Worm (Caenorhabditis elegans) whole organism, young adult: ENCODE data around the gene lelo-4.
A peak's percentile ranks its signal among the peaks of the same experiment; 100 is the strongest.

ENCODE experiments used
- B0261.1 ChIP-seq: sonication (generic microtip); optimal IDR thresholded peaks from 2 replicates; lab custom pipeline; 2016; ENCODE audit warnings: mild to moderate bottlenecking, missing genetic modification characterization, moderate library complexity, missing compliant biosample characterization
- F22D6.2 ChIP-seq: sonication (generic microtip); optimal IDR thresholded peaks from 2 replicates; lab custom pipeline; 2016; ENCODE audit warnings: mild to moderate bottlenecking, missing genetic modification characterization, missing compliant biosample characterization
- F23B12.7 ChIP-seq: sonication (generic microtip); optimal IDR thresholded peaks from 2 replicates; lab custom pipeline; 2017; ENCODE audit warnings: missing genetic modification characterization, mild to moderate bottlenecking, missing compliant biosample characterization, antibody characterized with exemption, moderate library complexity; ENCODE audit not compliant: insufficient read depth
- F37B4.10 ChIP-seq: fragments of 200-800 bp; sonication (Bioruptor generic); IDR thresholded peaks from 2 replicates; pipeline ENCODE4 v1.3.6; 2022; ENCODE audit warnings: missing genetic modification characterization, missing compliant biosample characterization
- F39B2.1 ChIP-seq: fragments of 200-800 bp; sonication (Bioruptor generic); IDR thresholded peaks from 2 replicates; pipeline ENCODE4 v1.3.6; 2022; ENCODE audit warnings: missing genetic modification reagents, missing genetic modification characterization, missing compliant biosample characterization
- F52B5.7 ChIP-seq: sonication (generic microtip); optimal IDR thresholded peaks from 2 replicates; lab custom pipeline; 2016; ENCODE audit warnings: mild to moderate bottlenecking, missing genetic modification characterization, missing compliant biosample characterization
- F57A8.1 ChIP-seq: fragments of 200-800 bp; sonication (Bioruptor generic); optimal IDR thresholded peaks from 2 replicates; lab custom pipeline; 2018; ENCODE audit warnings: mild to moderate bottlenecking, missing genetic modification characterization, moderate library complexity, missing compliant biosample characterization
- F57C9.4 ChIP-seq: sonication (generic microtip); optimal IDR thresholded peaks from 2 replicates; lab custom pipeline; 2017; ENCODE audit warnings: mild to moderate bottlenecking, missing genetic modification characterization, missing compliant biosample characterization
- K12H6.12 ChIP-seq: fragments of 200-800 bp; sonication (Bioruptor generic); optimal IDR thresholded peaks from 2 replicates; lab custom pipeline; 2018; ENCODE audit warnings: mild to moderate bottlenecking, missing genetic modification characterization, missing compliant biosample characterization
- T07F8.4 ChIP-seq: sonication (generic microtip); optimal IDR thresholded peaks from 2 replicates; lab custom pipeline; 2016; ENCODE audit warnings: mild to moderate bottlenecking, missing genetic modification characterization, moderate library complexity, missing compliant biosample characterization
- Y67H2A.10 ChIP-seq: fragments of 200-800 bp; sonication (Bioruptor generic); conservative IDR thresholded peaks from 2 replicates; pipeline ENCODE4 v1.3.6; 2022; ENCODE audit warnings: missing genetic modification reagents, missing genetic modification characterization, missing compliant biosample characterization
- Y79H2A.3 ChIP-seq: fragments of 200-800 bp; sonication (Bioruptor generic); conservative IDR thresholded peaks from 2 replicates; pipeline ENCODE4 v1.3.6; 2022; ENCODE audit warnings: missing genetic modification reagents, missing genetic modification characterization, missing compliant biosample characterization
- ZK185.1 ChIP-seq: sonication (generic microtip); optimal IDR thresholded peaks from 2 replicates; lab custom pipeline; 2016; ENCODE audit warnings: mild to moderate bottlenecking, missing genetic modification characterization, missing compliant biosample characterization; ENCODE audit not compliant: poor library complexity, severe bottlenecking
- aptf-2 ChIP-seq: fragments of 200-800 bp; sonication (Bioruptor generic); conservative IDR thresholded peaks from 2 replicates; pipeline ENCODE4 v1.3.6; 2022; ENCODE audit warnings: missing genetic modification reagents, missing genetic modification characterization, missing compliant biosample characterization
- athp-1 ChIP-seq: sonication (generic microtip); optimal IDR thresholded peaks from 2 replicates; lab custom pipeline; 2017; ENCODE audit warnings: mild to moderate bottlenecking, missing genetic modification characterization, missing compliant biosample characterization
- ceh-100 ChIP-seq: fragments of 200-800 bp; sonication (Bioruptor generic); IDR thresholded peaks from 2 replicates; pipeline ENCODE4 v1.3.6; 2022; ENCODE audit warnings: missing genetic modification reagents, missing genetic modification characterization, missing compliant biosample characterization
- ceh-27 ChIP-seq: fragments of 200-800 bp; sonication (Bioruptor generic); optimal IDR thresholded peaks from 2 replicates; lab custom pipeline; 2018; ENCODE audit warnings: mild to moderate bottlenecking, missing genetic modification characterization, moderate library complexity, missing compliant biosample characterization
- ceh-58 ChIP-seq: fragments of 200-800 bp; sonication (Bioruptor generic); IDR thresholded peaks from 2 replicates; pipeline ENCODE4 v1.3.6; 2022; ENCODE audit warnings: missing genetic modification characterization, missing compliant biosample characterization
- ceh-91 ChIP-seq: fragments of 200-800 bp; sonication (Bioruptor generic); IDR thresholded peaks from 2 replicates; pipeline ENCODE4 v1.3.6; 2022; ENCODE audit warnings: missing genetic modification reagents, missing genetic modification characterization, missing compliant biosample characterization
- chd-7 ChIP-seq: sonication (generic microtip); optimal IDR thresholded peaks from 2 replicates; lab custom pipeline; 2016; ENCODE audit warnings: mild to moderate bottlenecking, missing genetic modification characterization, moderate library complexity, missing compliant biosample characterization
- dox-1 ChIP-seq: fragments of 200-800 bp; sonication (Bioruptor generic); IDR thresholded peaks from 2 replicates; pipeline ENCODE4 v1.3.6; 2022; ENCODE audit warnings: missing genetic modification reagents, missing genetic modification characterization, missing compliant biosample characterization
- dpff-1 ChIP-seq: sonication (generic microtip); optimal IDR thresholded peaks from 2 replicates; lab custom pipeline; 2017; ENCODE audit warnings: mild to moderate bottlenecking, missing genetic modification characterization, missing compliant biosample characterization
- dpl-1 ChIP-seq: fragments of 150-350 bp; optimal IDR thresholded peaks from 2 replicates; lab custom pipeline; 2014; ENCODE audit warnings: missing biosample characterization, missing genetic modification reagents, missing genetic modification characterization
- ets-4 ChIP-seq: fragments of 200-800 bp; sonication (Bioruptor generic); optimal IDR thresholded peaks from 2 replicates; lab custom pipeline; 2018; ENCODE audit warnings: mild to moderate bottlenecking, missing genetic modification characterization, missing compliant biosample characterization
- gei-17 ChIP-seq: fragments of 200-800 bp; sonication (Bioruptor generic); optimal IDR thresholded peaks from 2 replicates; lab custom pipeline; 2018; ENCODE audit warnings: mild to moderate bottlenecking, missing genetic modification characterization, missing compliant biosample characterization
- hlh-26 ChIP-seq: fragments of 200-800 bp; sonication (Bioruptor generic); conservative IDR thresholded peaks from 2 replicates; pipeline ENCODE4 v1.3.6; 2022; ENCODE audit warnings: missing genetic modification reagents, missing genetic modification characterization, missing compliant biosample characterization
- hmg-1.2 ChIP-seq: fragments of 200-800 bp; sonication (Bioruptor generic); IDR thresholded peaks from 2 replicates; pipeline ENCODE4 v1.3.6; 2022; ENCODE audit warnings: missing genetic modification reagents, missing genetic modification characterization, missing compliant biosample characterization
- lin-35 ChIP-seq, 3 experiments: fragments of 150-350 bp in 2 of 3; sonication (generic microtip) in 1 of 3; optimal IDR thresholded peaks; 2 replicates each; lab custom pipeline; 2014 to 2018; ENCODE audit warnings: missing biosample characterization in 3 of 3, missing genetic modification characterization in 3 of 3, missing genetic modification reagents in 3 of 3
- lin-54 ChIP-seq: fragments of 200-800 bp; sonication (Bioruptor generic); optimal IDR thresholded peaks from 2 replicates; lab custom pipeline; 2018; ENCODE audit warnings: mild to moderate bottlenecking, missing genetic modification characterization, missing compliant biosample characterization
- lir-1 ChIP-seq: fragments of 200-800 bp; sonication (Bioruptor generic); conservative IDR thresholded peaks from 2 replicates; pipeline ENCODE4 v1.3.6; 2022; ENCODE audit warnings: missing genetic modification reagents, missing genetic modification characterization, missing compliant biosample characterization
- madf-3 ChIP-seq: fragments of 200-800 bp; sonication (Bioruptor generic); IDR thresholded peaks from 2 replicates; pipeline ENCODE4 v1.3.6; 2022; ENCODE audit warnings: missing genetic modification reagents, missing genetic modification characterization, missing compliant biosample characterization
- mxl-1 ChIP-seq: sonication (generic microtip); optimal IDR thresholded peaks from 2 replicates; lab custom pipeline; 2016; ENCODE audit warnings: missing genetic modification characterization, missing compliant biosample characterization
- nfyb-1 ChIP-seq: fragments of 200-800 bp; sonication (Bioruptor generic); IDR thresholded peaks from 2 replicates; pipeline ENCODE4 v1.3.6; 2022; ENCODE audit warnings: missing genetic modification reagents, missing genetic modification characterization, missing compliant biosample characterization
- nhr-80 ChIP-seq: sonication (generic microtip); optimal IDR thresholded peaks from 2 replicates; lab custom pipeline; 2016; ENCODE audit warnings: missing genetic modification characterization, missing compliant biosample characterization
- pbrm-1 ChIP-seq: fragments of 200-800 bp; sonication (Bioruptor generic); IDR thresholded peaks from 2 replicates; pipeline ENCODE4 v1.3.6; 2022; ENCODE audit warnings: missing genetic modification reagents, missing genetic modification characterization, missing compliant biosample characterization
- repo-1 ChIP-seq: sonication (generic microtip); optimal IDR thresholded peaks from 2 replicates; lab custom pipeline; 2017; ENCODE audit warnings: mild to moderate bottlenecking, missing genetic modification characterization, missing compliant biosample characterization
- snpc-1.1 ChIP-seq: sonication (generic microtip); optimal IDR thresholded peaks from 2 replicates; lab custom pipeline; 2017; ENCODE audit warnings: missing genetic modification characterization, mild to moderate bottlenecking, missing compliant biosample characterization, antibody characterized with exemption, moderate library complexity, missing genotype, missing genetic modification reagents; ENCODE audit not compliant: insufficient read depth
- snpc-4 ChIP-seq, 5 experiments: fragments of 150-350 bp in 1 of 5; sonication (generic microtip) in 4 of 5; optimal IDR thresholded peaks; 2 replicates each; lab custom pipeline; 2014 to 2018; ENCODE audit warnings: missing genetic modification characterization in 5 of 5, missing biosample characterization in 3 of 5, antibody characterized with exemption in 2 of 5, mild to moderate bottlenecking in 2 of 5, missing compliant biosample characterization in 2 of 5, missing genotype in 2 of 5, moderate library complexity in 2 of 5, missing genetic modification reagents in 1 of 5
- tlf-1 ChIP-seq: fragments of 200-800 bp; sonication (Bioruptor generic); optimal IDR thresholded peaks from 2 replicates; lab custom pipeline; 2018; ENCODE audit warnings: mild to moderate bottlenecking, missing genetic modification characterization, missing compliant biosample characterization
- xnd-1 ChIP-seq: sonication (generic microtip); optimal IDR thresholded peaks from 2 replicates; lab custom pipeline; 2016; ENCODE audit warnings: missing genotype, missing genetic modification reagents, missing genetic modification characterization, missing compliant biosample characterization
- ztf-28 ChIP-seq: fragments of 200-800 bp; sonication (Bioruptor generic); IDR thresholded peaks from 2 replicates; pipeline ENCODE4 v1.3.6; 2022; ENCODE audit warnings: missing genetic modification reagents, missing genetic modification characterization, missing compliant biosample characterization
- ztf-3 ChIP-seq: fragments of 200-800 bp; sonication (Bioruptor generic); optimal IDR thresholded peaks from 2 replicates; lab custom pipeline; 2018; ENCODE audit warnings: mild to moderate bottlenecking, missing genetic modification characterization, missing compliant biosample characterization

The lelo-4 gene

DNA sequence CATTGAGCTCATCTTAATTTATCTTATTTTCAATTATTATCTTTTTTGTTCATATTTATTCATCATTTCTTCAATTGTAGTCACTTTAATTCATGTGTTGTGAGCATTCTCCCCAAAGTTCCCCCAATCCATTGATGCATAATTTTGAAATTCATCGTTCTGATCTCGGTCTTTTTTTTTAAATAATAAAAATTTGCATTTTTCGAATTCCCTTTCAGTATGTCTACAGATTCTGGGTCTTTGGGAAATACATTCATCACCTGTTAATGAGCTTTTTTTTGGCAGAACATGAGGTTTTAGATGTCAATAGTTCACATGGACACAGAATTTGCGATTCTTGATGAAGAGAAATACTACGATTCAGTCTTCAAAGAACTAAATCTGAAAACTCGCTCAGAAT, 5.1 kb downstream of the lelo-4 start, which contains the start of gene damt-1 (continued):
- TF ChIP-seq pbrm-1 (no peak), lin-54 (GFP tag; lab: Kevin White, UChicago) (no peak), F39B2.1 (GFP tag; lab: Robert Waterston, UW) (no peak), hlh-26 (GFP tag; lab: Robert Waterston, UW) (no peak), ceh-100 (no peak)

ce11 chrII:5725094-5725493, 10.4 kb downstream of the lelo-4 start:
- TF ChIP-seq F57C9.4 (no peak), xnd-1 (tag; lab: Kevin White, UChicago) (no peak), hmg-1.2 (peak; percentile 28; the same call in 1 of the 2 replicates), lin-35 (GFP tag; optimal IDR thresholded peaks at IDR 0.05; lab: Kevin White, UChicago) (peak in 1 of 3 experiments; percentile 36), K12H6.12 (tag; lab: Kevin White, UChicago) (peak; percentile 60), F22D6.2 (tag; lab: Kevin White, UChicago) (no peak), madf-3 (GFP tag; lab: Robert Waterston, UW) (no peak), ztf-3 (GFP tag; lab: Kevin White, UChicago) (no peak), repo-1 (tag; lab: Kevin White, UChicago) (no peak), ZK185.1 (tag; lab: Kevin White, UChicago) (peak; percentile 46), ceh-27 (GFP tag; lab: Kevin White, UChicago) (peak; percentile 34), ceh-58 (no peak)

- no peak for TF ChIP-seq snpc-4 (GFP tag; optimal IDR thresholded peaks at IDR 0.05; lab: Kevin White, UChicago)
- TF ChIP-seq snpc-4 (tag; optimal IDR thresholded peaks at IDR 0.05; lab: Kevin White, UChicago), result no peak
- no peak for TF ChIP-seq athp-1
- no peak for TF ChIP-seq nfyb-1 (GFP tag; lab: Robert Waterston, UW)
- TF ChIP-seq F52B5.7 (tag; lab: Kevin White, UChicago), result no peak
- TF ChIP-seq chd-7 (tag; lab: Kevin White, UChicago), result no peak
- no peak for TF ChIP-seq nhr-80 (tag; lab: Kevin White, UChicago)
- no peak for TF ChIP-seq dpff-1
- TF ChIP-seq ceh-27 (GFP tag; lab: Kevin White, UChicago), result no peak
- no peak for TF ChIP-seq ets-4 (GFP tag; lab: Kevin White, UChicago)
- no peak for TF ChIP-seq ztf-28 (GFP tag; lab: Robert Waterston, UW)
- no peak for TF ChIP-seq xnd-1 (tag; lab: Kevin White, UChicago)
- TF ChIP-seq T07F8.4 (tag; lab: Kevin White, UChicago), result no peak
- no peak for TF ChIP-seq dox-1 (GFP tag; lab: Robert Waterston, UW)
- TF ChIP-seq tlf-1 (GFP tag; lab: Kevin White, UChicago), result no peak
- no peak for TF ChIP-seq dpl-1
- TF ChIP-seq gei-17 (GFP tag; lab: Kevin White, UChicago), result no peak
Measured at ce11 chrII:5727707-5728106, 13.0 kb downstream of the lelo-4 start, which contains the start of gene rab-3. TSS of gene rab-3 (minus strand) at chrII:5727853.

DNA sequence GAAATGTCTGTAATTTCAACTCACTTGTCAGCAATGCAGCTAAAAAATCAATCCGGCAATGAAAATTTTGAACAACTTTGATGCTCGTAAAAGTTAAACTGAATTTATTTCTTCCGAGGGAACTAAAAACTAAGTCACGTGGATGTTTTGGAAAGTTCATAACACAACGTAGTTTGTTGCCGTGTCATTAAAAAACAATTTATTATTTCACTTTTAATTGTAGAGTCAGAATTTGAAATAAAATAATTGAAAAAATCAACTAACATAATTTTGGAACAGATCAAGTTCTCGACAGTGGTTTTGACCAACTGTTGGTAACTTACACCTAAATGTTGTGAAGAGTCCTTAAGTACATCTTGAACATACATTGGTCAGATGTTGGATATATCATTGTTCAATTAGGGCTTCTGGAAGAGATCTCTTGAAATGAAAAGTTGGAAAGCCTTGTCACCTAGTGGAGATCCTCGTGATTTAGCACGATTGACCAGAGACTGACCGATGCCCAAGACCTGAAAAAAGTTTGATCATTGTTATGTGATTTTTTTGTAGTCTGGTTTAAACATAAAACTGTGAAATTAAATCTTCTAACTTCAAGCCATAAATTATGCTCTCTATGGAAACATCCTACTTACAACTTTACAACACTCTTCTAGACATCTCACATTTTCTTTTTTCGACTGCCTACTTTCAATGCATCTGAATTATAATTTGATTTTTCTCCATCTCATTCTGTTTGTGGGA, 15.8 kb downstream of the lelo-4 start, which contains the start of the genes C18A3.7 and C18A3.11:
TSS of gene C18A3.7 (minus strand) at position 101 of the 741 bp plus-strand sequence.
TSS of gene C18A3.11 (plus strand) at position 691 of the 741 bp plus-strand sequence.
- TF ChIP-seq K12H6.12 (tag; lab: Kevin White, UChicago) (no peak), F57C9.4 (no peak), snpc-1.1 (tag; lab: Kevin White, UChicago) (no peak), ZK185.1 (tag; lab: Kevin White, UChicago) (no peak), Y67H2A.10 (no peak), mxl-1 (tag; lab: Kevin White, UChicago) (no peak), madf-3 (GFP tag; lab: Robert Waterston, UW) (no peak), Y79H2A.3 (no peak), F52B5.7 (tag; lab: Kevin White, UChicago) (no peak), F23B12.7 (no peak), hlh-26 (GFP tag; lab: Robert Waterston, UW) (no peak), ceh-100 (no peak), B0261.1 (tag; lab: Kevin White, UChicago) (no peak), F57A8.1 (GFP tag; lab: Kevin White, UChicago) (no peak), lir-1 (GFP tag; lab: Robert Waterston, UW) (no peak), F37B4.10 (GFP tag; lab: Robert Waterston, UW) (no peak), aptf-2 (GFP tag; lab: Robert Waterston, UW) (no peak), ceh-91 (GFP tag; lab: Robert Waterston, UW) (no peak)
